Fruit fly (Drosophila melanogaster): ENCODE measurements around the gene MEP-1.

MEP-1 gene

DNA sequence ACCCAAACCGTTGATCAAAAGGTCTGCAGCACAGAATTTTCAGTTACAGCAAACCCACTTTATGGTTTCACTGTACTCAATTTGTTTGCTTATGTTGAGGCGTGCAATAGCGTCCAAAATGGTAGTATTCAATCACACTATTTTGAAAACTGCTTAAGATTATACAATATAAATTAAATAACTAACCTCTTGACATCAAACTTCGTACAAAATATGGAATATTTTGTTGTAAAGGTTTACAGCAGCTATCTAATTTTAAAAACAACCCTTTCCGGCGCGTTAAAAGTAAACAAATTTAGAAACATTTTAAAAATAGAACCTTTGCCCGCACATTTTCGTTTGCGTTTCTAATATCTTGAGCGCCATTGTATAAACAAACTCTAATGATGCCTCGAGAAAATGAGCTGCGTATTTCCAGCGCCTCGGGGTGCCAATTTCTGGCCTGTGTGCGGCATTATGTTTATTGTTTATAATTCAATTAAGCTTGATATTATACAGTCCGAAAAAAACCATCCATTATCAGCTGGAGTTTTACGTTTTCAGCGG is 40.7 kb upstream of the MEP-1 start:
- TF ChIP-seq CG17801 (GFP tag; optimal IDR thresholded peaks at IDR 0.05; ENCODE audit: partially characterized antibody), result no peak

dm6 chr3L:2595481-2595880 is 36.0 kb upstream of the MEP-1 start, which contains the start of gene CG16984:
CG16984 (plus strand) TSS chr3L:2595781.
- no peak for TF ChIP-seq CG17801 (GFP tag; optimal IDR thresholded peaks at IDR 0.05; ENCODE audit: partially characterized antibody)

dm6 chr3L:2599214-2599730 is 32.2 kb upstream of the MEP-1 start, which contains the start of the genes CG16985 and CG12182:
CG16985 (plus strand) TSS chr3L:2599297.
CG12182 (minus strand) TSS chr3L:2599579.
- TF ChIP-seq CG17801 (GFP tag; optimal IDR thresholded peaks at IDR 0.05; ENCODE audit: partially characterized antibody), result peak; percentile 15

DNA sequence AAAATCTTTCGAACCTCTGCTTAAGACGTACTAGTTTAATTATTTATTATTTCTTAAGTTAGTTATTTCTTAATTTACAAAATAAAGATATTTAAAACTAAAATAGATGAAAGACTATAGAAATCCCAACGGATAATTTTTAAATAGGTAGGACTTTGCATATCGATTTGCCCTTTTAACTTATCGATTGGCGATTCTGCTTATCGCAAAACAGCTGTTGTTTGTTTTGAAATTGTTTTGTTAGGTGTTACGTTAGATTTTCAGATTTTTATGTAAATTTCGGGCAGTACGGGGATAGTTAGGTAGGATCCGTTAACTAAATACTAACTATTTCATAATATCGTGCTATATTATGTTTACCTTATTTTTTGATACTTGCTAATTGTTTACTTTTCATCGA is 31.4 kb upstream of the MEP-1 start, which contains the start of gene CG16986:
CG16986 (plus strand) TSS at position 188 of the 400 bp plus-strand sequence.
- TF ChIP-seq CG17801 (GFP tag; optimal IDR thresholded peaks at IDR 0.05; ENCODE audit: partially characterized antibody), result no peak

- no peak for TF ChIP-seq CG17801 (GFP tag; optimal IDR thresholded peaks at IDR 0.05; ENCODE audit: partially characterized antibody)
Observed at dm6 chr3L:2608825-2609224, 22.7 kb upstream of the MEP-1 start.

- TF ChIP-seq CG17801 (GFP tag; optimal IDR thresholded peaks at IDR 0.05; ENCODE audit: partially characterized antibody), result no peak
Observed at dm6 chr3L:2614222-2614621, 17.3 kb upstream of the MEP-1 start.

- TF ChIP-seq CG17801 (GFP tag; optimal IDR thresholded peaks at IDR 0.05; ENCODE audit: partially characterized antibody), result no peak
Observed at dm6 chr3L:2629964-2630363, 1.6 kb upstream of the MEP-1 start, which contains the start of gene Pxn. Pxn (minus strand) TSS chr3L:2630064.

DNA sequence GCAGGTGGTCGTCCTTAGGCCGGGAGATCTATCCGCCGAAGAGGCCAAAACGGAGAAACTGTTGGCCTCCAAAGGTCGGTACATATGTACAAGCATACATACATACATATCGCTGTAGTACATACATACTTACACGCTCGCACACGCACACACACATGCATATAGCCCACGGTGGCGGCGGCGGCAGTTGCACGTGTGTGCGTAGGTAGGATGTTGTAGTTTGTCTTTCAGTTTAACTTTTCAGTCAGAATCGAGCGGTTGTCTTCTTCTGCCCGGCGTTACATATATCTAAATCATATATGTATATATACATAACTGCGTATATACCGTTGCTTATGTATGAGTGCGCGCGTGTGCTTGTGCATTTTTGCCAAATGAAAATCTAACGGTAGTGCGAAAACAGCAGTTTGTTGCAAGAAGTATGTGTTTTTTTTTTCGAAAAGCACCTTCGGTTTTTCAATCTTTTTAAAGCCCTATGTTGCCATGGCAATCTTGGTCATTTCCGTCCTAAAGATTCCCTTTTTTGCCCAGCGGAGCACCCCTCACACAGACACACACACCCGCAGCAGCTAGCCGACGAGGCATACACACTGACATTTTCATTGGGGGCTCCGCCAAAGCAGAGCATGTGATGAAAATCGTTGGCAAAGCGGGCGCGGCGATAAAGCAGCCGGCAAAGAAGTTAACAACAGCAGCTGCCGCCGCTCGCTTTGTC is 690 bp downstream of the MEP-1 start:
- no peak for TF ChIP-seq CG17801 (GFP tag; optimal IDR thresholded peaks at IDR 0.05; ENCODE audit: partially characterized antibody)

- TF ChIP-seq CG17801 (GFP tag; optimal IDR thresholded peaks at IDR 0.05; ENCODE audit: partially characterized antibody), result peak; percentile 14
Observed at dm6 chr3L:2632763-2633100, 1.2 kb downstream of the MEP-1 start.

- peak; percentile 88 for TF ChIP-seq CG17801 (GFP tag; optimal IDR thresholded peaks at IDR 0.05; ENCODE audit: partially characterized antibody)
Observed at dm6 chr3L:2634929-2635799, 3.6 kb downstream of the MEP-1 start.

DNA sequence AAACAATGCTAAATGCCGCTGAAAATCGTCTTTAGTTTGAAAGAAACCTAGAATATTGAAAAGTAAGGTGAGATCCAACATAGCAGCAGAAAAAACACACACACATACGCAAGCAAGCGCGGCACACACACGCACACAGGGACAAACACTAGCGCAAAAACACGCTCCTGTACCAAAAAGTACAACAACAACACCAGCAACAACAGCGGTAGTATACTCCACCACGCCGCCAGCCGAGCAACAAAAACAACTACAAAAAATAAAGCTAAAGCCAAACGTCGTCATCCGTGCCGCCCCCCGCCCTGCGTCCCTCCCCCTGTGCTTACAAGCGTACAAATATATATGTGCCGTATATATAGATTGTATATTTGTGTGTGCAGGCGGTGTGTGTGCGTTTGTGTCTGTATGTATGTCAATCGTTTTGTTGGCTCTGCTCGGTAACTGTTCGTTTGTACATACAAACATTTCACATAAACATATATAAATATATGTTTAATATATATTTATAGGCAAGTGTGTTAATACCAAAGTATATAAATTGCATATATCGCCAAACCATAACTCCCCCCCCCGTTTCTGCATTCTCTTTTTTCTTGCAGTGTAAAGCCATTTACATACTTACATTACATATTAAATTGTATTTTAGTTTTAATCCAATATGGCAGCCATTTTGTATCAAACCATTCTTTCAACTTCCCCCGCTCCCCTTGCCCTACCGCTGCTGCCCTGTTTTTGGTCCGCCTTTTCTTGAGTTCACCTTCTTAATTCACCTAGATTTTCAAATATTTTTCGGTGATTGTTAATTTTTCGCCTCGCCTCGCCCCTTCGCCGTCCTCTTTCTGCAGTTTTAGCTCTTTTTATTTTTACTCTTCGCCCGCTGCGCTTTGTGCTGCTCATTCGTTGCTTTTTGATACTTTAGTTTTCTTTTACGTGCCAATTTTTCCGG is 4.8 kb downstream of the MEP-1 start:
- peak; percentile 36 for TF ChIP-seq CG17801 (GFP tag; optimal IDR thresholded peaks at IDR 0.05; ENCODE audit: partially characterized antibody)

- TF ChIP-seq CG17801 (GFP tag; optimal IDR thresholded peaks at IDR 0.05; ENCODE audit: partially characterized antibody), result no peak
Observed at dm6 chr3L:2643324-2643723, 11.8 kb downstream of the MEP-1 start, which contains the start of gene CG14949. CG14949 (minus strand) TSS chr3L:2643424.

DNA sequence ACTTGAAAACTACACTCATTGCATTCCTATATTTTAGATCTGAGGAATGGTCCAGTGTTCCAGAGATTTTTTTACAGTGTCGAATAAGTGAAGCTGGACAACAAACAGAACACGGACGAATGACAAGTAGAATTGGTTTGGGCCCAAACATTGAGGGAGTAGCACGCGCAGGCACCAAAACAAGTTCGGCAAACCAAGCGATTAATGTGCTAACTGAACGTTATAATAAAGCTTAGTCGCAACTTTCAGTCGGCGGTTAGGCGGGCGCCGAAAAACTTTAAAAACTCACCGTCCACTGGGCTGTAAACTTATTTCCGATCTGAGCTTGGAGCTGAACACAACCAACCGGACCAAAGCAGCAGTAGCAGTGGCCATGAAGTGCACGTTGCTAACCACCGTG is 13.6 kb downstream of the MEP-1 start, which contains the start of gene CG1143:
CG1143 (plus strand) TSS at position 301 of the 400 bp plus-strand sequence.
- no peak for TF ChIP-seq CG17801 (GFP tag; optimal IDR thresholded peaks at IDR 0.05; ENCODE audit: partially characterized antibody)
